Worm (Caenorhabditis elegans) whole organism, mixed stage, embryonic: ENCODE results near the gene srd-43.

Experiments
- M03D4.4 ChIP-seq: sonication (generic microtip); optimal IDR thresholded peaks from 2 replicates; lab custom pipeline; 2017; ENCODE audit warnings: mild to moderate bottlenecking, missing genetic modification characterization, missing compliant biosample characterization
- bed-3 ChIP-seq: fragments of 200-800 bp; sonication (Bioruptor generic); optimal IDR thresholded peaks from 3 replicates; lab custom pipeline; 2018; ENCODE audit warnings: mild to moderate bottlenecking, missing genetic modification characterization, moderate library complexity, missing compliant biosample characterization
- blmp-1 ChIP-seq: fragments of 150-350 bp; optimal IDR thresholded peaks from 2 replicates; lab custom pipeline; 2014; ENCODE audit warnings: missing biosample characterization, missing genetic modification characterization
- ceh-39 ChIP-seq: fragments of 150-350 bp; optimal IDR thresholded peaks from 2 replicates; lab custom pipeline; 2014; ENCODE audit warnings: missing biosample characterization, missing genetic modification characterization
- ceh-83 ChIP-seq: fragments of 200-800 bp; sonication (Bioruptor generic); optimal IDR thresholded peaks from 2 replicates; lab custom pipeline; 2018; ENCODE audit warnings: mild to moderate bottlenecking, missing genetic modification characterization, missing compliant biosample characterization
- ces-1 ChIP-seq: fragments of 150-350 bp; optimal IDR thresholded peaks from 2 replicates; lab custom pipeline; 2014; ENCODE audit warnings: missing biosample characterization, missing genetic modification reagents, missing genetic modification characterization
- drap-1 ChIP-seq: fragments of 200-800 bp; sonication (Bioruptor generic); optimal IDR thresholded peaks from 3 replicates; lab custom pipeline; 2018; ENCODE audit warnings: mild to moderate bottlenecking, missing genetic modification characterization, missing compliant biosample characterization
- elt-1 ChIP-seq: sonication (generic microtip); optimal IDR thresholded peaks from 2 replicates; lab custom pipeline; 2017; ENCODE audit warnings: missing genetic modification characterization, mild to moderate bottlenecking, missing compliant biosample characterization, antibody characterized with exemption, moderate library complexity, borderline replicate concordance; ENCODE audit not compliant: insufficient read depth
- elt-3 ChIP-seq: fragments of 150-350 bp; optimal IDR thresholded peaks from 2 replicates; lab custom pipeline; 2014; ENCODE audit warnings: missing biosample characterization, missing genetic modification characterization
- flh-1 ChIP-seq: fragments of 200-800 bp; sonication (Bioruptor generic); optimal IDR thresholded peaks from 2 replicates; lab custom pipeline; 2018; ENCODE audit warnings: mild to moderate bottlenecking, missing genetic modification characterization, moderate library complexity, missing compliant biosample characterization
- ham-2 ChIP-seq: fragments of 200-800 bp; sonication (Bioruptor generic); optimal IDR thresholded peaks from 2 replicates; lab custom pipeline; 2018; ENCODE audit warnings: mild to moderate bottlenecking, missing genetic modification characterization, missing compliant biosample characterization
- lin-32 ChIP-seq: fragments of 200-800 bp; sonication (Bioruptor generic); optimal IDR thresholded peaks from 2 replicates; lab custom pipeline; 2018; ENCODE audit warnings: mild to moderate bottlenecking, missing genetic modification characterization, missing compliant biosample characterization
- lsy-2 ChIP-seq: fragments of 150-350 bp; optimal IDR thresholded peaks from 2 replicates; lab custom pipeline; 2014; ENCODE audit warnings: missing biosample characterization, missing genetic modification characterization
- mab-5 ChIP-seq: fragments of 150-350 bp; optimal IDR thresholded peaks from 2 replicates; lab custom pipeline; 2014; ENCODE audit warnings: missing biosample characterization, missing genetic modification characterization
- mep-1 ChIP-seq: fragments of 150-350 bp; optimal IDR thresholded peaks from 2 replicates; lab custom pipeline; 2017; ENCODE audit warnings: missing biosample characterization, missing genetic modification reagents, missing genetic modification characterization, inconsistent platforms
- mls-2 ChIP-seq: sonication (generic microtip); optimal IDR thresholded peaks from 2 replicates; lab custom pipeline; 2016; ENCODE audit warnings: mild to moderate bottlenecking, missing genetic modification characterization, moderate library complexity, missing compliant biosample characterization
- nhr-12 ChIP-seq: fragments of 150-350 bp; optimal IDR thresholded peaks from 2 replicates; lab custom pipeline; 2014; ENCODE audit warnings: missing biosample characterization, missing genetic modification characterization
- nhr-237 ChIP-seq: fragments of 150-350 bp; optimal IDR thresholded peaks from 2 replicates; lab custom pipeline; 2014; ENCODE audit warnings: missing biosample characterization, missing genetic modification characterization
- nhr-28 ChIP-seq: fragments of 150-350 bp; optimal IDR thresholded peaks from 2 replicates; lab custom pipeline; 2014; ENCODE audit warnings: missing biosample characterization, missing genetic modification characterization
- nhr-76 ChIP-seq: sonication (generic microtip); optimal IDR thresholded peaks from 2 replicates; lab custom pipeline; 2017; ENCODE audit warnings: missing biosample characterization, missing genetic modification characterization
- pha-4 ChIP-seq: fragments of 150-350 bp; optimal IDR thresholded peaks from 2 replicates; lab custom pipeline; 2018; ENCODE audit warnings: missing biosample characterization, missing genetic modification reagents, missing genetic modification characterization
- sem-2 ChIP-seq: fragments of 200-800 bp; sonication (Bioruptor generic); optimal IDR thresholded peaks from 2 replicates; lab custom pipeline; 2018; ENCODE audit warnings: mild to moderate bottlenecking, missing genetic modification characterization, missing compliant biosample characterization
- snpc-4 ChIP-seq: fragments of 150-350 bp; optimal IDR thresholded peaks from 2 replicates; lab custom pipeline; 2014; ENCODE audit warnings: missing biosample characterization, missing genetic modification characterization
- tbx-8 ChIP-seq: fragments of 200-800 bp; sonication (Bioruptor generic); optimal IDR thresholded peaks from 2 replicates; lab custom pipeline; 2018; ENCODE audit warnings: mild to moderate bottlenecking, missing genetic modification characterization, moderate library complexity, missing compliant biosample characterization
- unc-120 ChIP-seq: sonication (generic microtip); optimal IDR thresholded peaks from 2 replicates; lab custom pipeline; 2017; ENCODE audit warnings: missing genetic modification characterization, missing compliant biosample characterization; ENCODE audit not compliant: poor library complexity, severe bottlenecking
- unc-39 ChIP-seq: fragments of 150-350 bp; optimal IDR thresholded peaks from 2 replicates; lab custom pipeline; 2014; ENCODE audit warnings: missing biosample characterization, missing genetic modification characterization
- unc-62 ChIP-seq: fragments of 150-350 bp; optimal IDR thresholded peaks from 2 replicates; lab custom pipeline; 2014; ENCODE audit warnings: missing biosample characterization, missing genetic modification reagents, missing genetic modification characterization
- ztf-11 ChIP-seq: fragments of 150-350 bp; optimal IDR thresholded peaks from 2 replicates; lab custom pipeline; 2014; ENCODE audit warnings: missing biosample characterization, missing genetic modification characterization

srd-43 gene

DNA sequence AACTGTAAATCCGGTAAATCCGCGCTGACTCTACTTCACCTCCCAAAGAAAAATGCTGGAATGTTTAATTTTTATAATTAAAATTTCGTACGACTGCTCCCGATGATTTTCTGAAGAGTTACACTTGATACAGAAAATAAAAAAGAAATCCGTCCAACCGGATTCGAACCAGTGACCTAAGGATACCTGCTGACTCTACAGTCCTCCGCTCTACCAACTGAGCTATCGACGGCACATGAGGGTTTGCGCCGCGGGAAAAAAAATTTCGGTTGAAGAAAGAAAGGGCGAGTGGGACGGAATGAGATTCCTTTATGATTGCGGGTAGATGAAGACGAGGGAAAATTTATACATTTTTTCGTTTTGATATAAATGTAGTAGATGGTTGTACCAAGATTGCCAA lies 21.0 kb downstream of the srd-43 start:
- no peak for TF ChIP-seq bed-3 (GFP tag; lab: Kevin White, UChicago)
- no peak for TF ChIP-seq nhr-76
- TF ChIP-seq mls-2 (tag; lab: Kevin White, UChicago): no peak
- no peak for TF ChIP-seq flh-1
- TF ChIP-seq sem-2 (GFP tag; lab: Kevin White, UChicago): no peak
- TF ChIP-seq lin-32: no peak
- TF ChIP-seq tbx-8 (GFP tag; lab: Kevin White, UChicago): no peak
- no peak for TF ChIP-seq blmp-1 (tag; lab: Kevin White, UChicago)
- no peak for TF ChIP-seq unc-39 (tag; lab: Kevin White, UChicago)
- TF ChIP-seq nhr-28 (tag; lab: Kevin White, UChicago): no peak
- TF ChIP-seq nhr-12 (tag; lab: Kevin White, UChicago): no peak

DNA sequence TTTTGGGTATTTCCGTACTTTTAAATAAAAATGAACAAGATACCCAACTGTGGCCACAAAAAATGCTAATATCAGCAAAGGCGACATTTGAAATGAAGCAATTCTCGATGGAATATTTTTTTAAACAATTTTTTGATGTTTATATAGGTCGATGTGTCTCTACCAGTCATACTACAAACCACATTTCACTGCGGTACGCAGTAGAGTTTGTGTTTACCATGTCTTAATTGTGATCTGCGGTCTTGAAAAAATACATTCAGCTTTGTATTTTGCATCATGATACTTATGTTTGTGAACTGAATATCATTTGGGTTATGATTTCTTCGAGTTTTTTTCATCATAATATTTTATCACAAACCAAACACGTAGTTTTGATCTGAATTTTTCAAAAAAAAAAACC lies 21.6 kb downstream of the srd-43 start, which contains the start of gene cyp-14A4:
Gene cyp-14A4 (minus strand): TSS at position 107 of the 400 bp plus-strand sequence.
- TF ChIP-seq unc-39 (tag; lab: Kevin White, UChicago) (no peak), drap-1 (GFP tag; lab: Kevin White, UChicago) (no peak), nhr-76 (no peak), mep-1 (no peak)

DNA sequence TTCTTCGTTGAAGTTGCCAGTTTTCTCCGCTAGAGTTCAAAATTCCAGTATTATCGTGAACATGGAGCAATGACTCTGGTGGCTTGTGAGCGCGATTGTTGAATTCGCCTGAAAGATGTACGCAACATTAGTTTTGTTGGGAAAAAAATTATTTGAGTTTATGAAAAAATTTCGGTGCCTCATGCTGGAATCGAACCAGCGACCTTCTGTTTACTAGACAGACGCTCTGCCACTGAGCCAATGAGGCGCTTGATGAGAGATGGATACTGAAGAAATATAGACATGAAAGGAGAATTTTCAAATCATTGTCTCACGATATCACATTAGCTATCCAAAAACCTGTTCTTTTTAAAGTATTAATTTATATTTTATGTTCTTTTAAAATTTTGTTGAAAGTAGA lies 22.2 kb downstream of the srd-43 start:
- TF ChIP-seq ham-2 (GFP tag; lab: Kevin White, UChicago) (no peak), elt-3 (tag; lab: Kevin White, UChicago) (no peak), ztf-11 (tag; lab: Kevin White, UChicago) (no peak), ceh-83 (GFP tag; lab: Kevin White, UChicago) (no peak)

DNA sequence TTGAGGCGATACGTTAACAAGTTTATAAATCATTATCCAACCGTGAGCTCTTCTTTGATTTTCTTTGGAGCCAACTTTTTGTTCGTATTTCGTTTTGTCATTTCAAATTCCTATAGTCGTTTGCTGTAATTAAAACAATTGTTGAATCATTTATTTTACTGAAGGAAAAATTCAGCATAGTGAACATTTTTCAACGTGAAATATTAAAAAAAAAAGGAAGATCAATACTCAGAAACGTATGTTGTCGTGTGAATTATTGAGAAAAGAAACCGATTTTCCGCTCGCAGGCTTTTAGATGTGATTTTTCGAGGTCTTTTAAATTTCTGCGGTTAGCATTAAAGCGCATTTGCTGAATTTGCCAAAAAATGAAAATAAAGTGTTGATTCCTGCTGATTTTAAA lies 26.8 kb downstream of the srd-43 start, which contains the start of gene phf-33:
Gene phf-33 (minus strand): TSS at position 101 of the 400 bp plus-strand sequence.
- TF ChIP-seq mep-1 (no peak), nhr-237 (tag; lab: Kevin White, UChicago) (no peak), snpc-4 (no peak), unc-39 (tag; lab: Kevin White, UChicago) (no peak), unc-62 (no peak), sem-2 (GFP tag; lab: Kevin White, UChicago) (no peak), drap-1 (GFP tag; lab: Kevin White, UChicago) (no peak), lsy-2 (tag; lab: Kevin White, UChicago) (no peak), flh-1 (no peak), mab-5 (tag; lab: Kevin White, UChicago) (no peak), ztf-11 (tag; lab: Kevin White, UChicago) (no peak)

DNA sequence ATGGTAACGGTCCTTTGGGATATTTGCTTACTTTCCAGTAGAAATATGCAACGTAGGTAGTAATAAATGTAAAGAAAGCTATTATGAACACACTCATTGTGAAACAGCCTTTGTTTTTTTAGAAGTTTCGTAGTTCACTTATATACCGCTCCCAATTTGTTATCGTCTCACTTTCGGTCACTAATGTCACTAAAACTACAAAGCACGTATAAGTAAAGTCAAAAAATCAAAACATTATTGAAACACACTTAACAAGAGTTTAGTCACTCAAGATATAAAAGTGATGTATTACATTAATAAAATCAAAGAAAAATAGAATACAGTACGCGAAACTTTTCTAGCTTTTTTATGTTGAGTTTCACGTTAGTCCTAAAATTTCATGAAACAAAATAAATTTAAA lies 31.5 kb downstream of the srd-43 start, which contains the start of gene cyp-14A3:
Gene cyp-14A3 (minus strand): TSS at position 101 of the 400 bp plus-strand sequence.
- no peak for TF ChIP-seq blmp-1 (tag; lab: Kevin White, UChicago)
- TF ChIP-seq nhr-76: no peak
- TF ChIP-seq, all 35 proteins: peak for 0

DNA sequence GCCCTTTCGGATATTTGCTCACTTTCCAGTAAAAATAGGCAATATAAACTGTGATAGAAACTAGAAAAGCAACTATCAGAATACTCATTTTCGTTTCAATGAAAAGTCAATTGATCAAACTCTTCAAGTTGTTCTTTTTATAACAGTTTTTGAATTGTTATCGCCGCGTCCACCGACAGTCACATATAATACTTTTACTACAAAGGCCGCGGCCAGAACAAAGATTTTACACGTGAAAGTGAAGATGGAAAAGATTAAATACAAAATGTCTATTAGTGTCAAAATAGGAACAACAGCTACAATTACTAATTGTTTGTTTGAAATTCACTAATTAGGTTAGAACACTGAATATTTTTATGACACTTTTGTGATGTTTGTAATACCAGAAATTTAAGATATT lies 36.1 kb downstream of the srd-43 start, which contains the start of gene cyp-14A2:
Gene cyp-14A2 (minus strand): TSS at position 101 of the 400 bp plus-strand sequence.
- TF ChIP-seq elt-3 (tag; lab: Kevin White, UChicago) (no peak), blmp-1 (tag; lab: Kevin White, UChicago) (no peak), nhr-12 (tag; lab: Kevin White, UChicago) (no peak), mab-5 (tag; lab: Kevin White, UChicago) (no peak), mep-1 (no peak), bed-3 (GFP tag; lab: Kevin White, UChicago) (no peak), elt-1 (no peak), ceh-39 (no peak), flh-1 (no peak), sem-2 (GFP tag; lab: Kevin White, UChicago) (no peak), M03D4.4 (tag; lab: Kevin White, UChicago) (no peak), lin-32 (no peak), unc-120 (tag; lab: Kevin White, UChicago) (no peak), pha-4 (tag; lab: Kevin White, UChicago) (no peak), mls-2 (tag; lab: Kevin White, UChicago) (no peak), unc-39 (tag; lab: Kevin White, UChicago) (no peak), ces-1 (no peak)
